Worm (Caenorhabditis elegans) whole organism, L2 larva: ENCODE results near the gene dmd-4.

Experiments used
- alr-1 ChIP-seq: fragments of 150-350 bp; optimal IDR thresholded peaks from 2 replicates; lab custom pipeline; 2014; ENCODE audit warnings: missing biosample characterization, missing genetic modification characterization
- ama-1 ChIP-seq: fragments of 150-350 bp; optimal IDR thresholded peaks from 2 replicates; lab custom pipeline; 2018; ENCODE audit warnings: inconsistent platforms
- crh-2 ChIP-seq: sonication (generic microtip); optimal IDR thresholded peaks from 2 replicates; lab custom pipeline; 2017; ENCODE audit warnings: missing biosample characterization, missing genetic modification characterization
- gmeb-1 ChIP-seq: fragments of 150-350 bp; optimal IDR thresholded peaks from 2 replicates; lab custom pipeline; 2014; ENCODE audit warnings: missing biosample characterization, missing genetic modification characterization
- lin-13 ChIP-seq: fragments of 150-350 bp; optimal IDR thresholded peaks from 2 replicates; lab custom pipeline; 2014; ENCODE audit warnings: missing biosample characterization, missing genetic modification reagents, missing genetic modification characterization
- lsy-2 ChIP-seq, 2 experiments: fragments of 150-350 bp in 1 of 2; sonication (generic microtip) in 1 of 2; optimal IDR thresholded peaks; 2 replicates each; lab custom pipeline; 2014 to 2017; ENCODE audit warnings: missing biosample characterization in 2 of 2, missing genetic modification characterization in 2 of 2
- mab-5 ChIP-seq: fragments of 150-350 bp; optimal IDR thresholded peaks from 2 replicates; lab custom pipeline; 2014; ENCODE audit warnings: missing biosample characterization, missing genetic modification characterization
- mbf-1 ChIP-seq: sonication (generic microtip); optimal IDR thresholded peaks from 2 replicates; lab custom pipeline; 2017; ENCODE audit warnings: missing biosample characterization, missing genetic modification characterization
- nhr-11 ChIP-seq: fragments of 150-350 bp; optimal IDR thresholded peaks from 2 replicates; lab custom pipeline; 2014; ENCODE audit warnings: missing biosample characterization, missing genetic modification characterization
- nhr-237 ChIP-seq: fragments of 150-350 bp; optimal IDR thresholded peaks from 2 replicates; lab custom pipeline; 2014; ENCODE audit warnings: missing biosample characterization, missing genetic modification characterization
- skn-1 ChIP-seq: sonication (generic microtip); optimal IDR thresholded peaks from 2 replicates; lab custom pipeline; 2017; ENCODE audit warnings: missing biosample characterization, missing genetic modification characterization
- sma-3 ChIP-seq: sonication (generic microtip); optimal IDR thresholded peaks from 2 replicates; lab custom pipeline; 2016; ENCODE audit warnings: missing genetic modification reagents, missing genetic modification characterization, missing compliant biosample characterization
- sma-9 ChIP-seq, 2 experiments: fragments of 150-350 bp in 1 of 2; sonication (generic microtip) in 1 of 2; optimal IDR thresholded peaks; 2 replicates each; lab custom pipeline; 2014 to 2016; ENCODE audit warnings: missing genetic modification characterization in 2 of 2, mild to moderate bottlenecking in 1 of 2, missing biosample characterization in 1 of 2, missing compliant biosample characterization in 1 of 2, missing genetic modification reagents in 1 of 2, moderate library complexity in 1 of 2
- snpc-4 ChIP-seq: fragments of 150-350 bp; optimal IDR thresholded peaks from 2 replicates; lab custom pipeline; 2014; ENCODE audit warnings: missing biosample characterization, missing genetic modification characterization
- unc-39 ChIP-seq: fragments of 150-350 bp; optimal IDR thresholded peaks from 2 replicates; lab custom pipeline; 2014; ENCODE audit warnings: missing biosample characterization, missing genetic modification characterization
- unc-55 ChIP-seq: fragments of 150-350 bp; sonication (generic microtip); optimal IDR thresholded peaks from 3 replicates; lab custom pipeline; 2014; ENCODE audit warnings: missing biosample characterization, missing genetic modification reagents, missing genetic modification characterization
- ztf-4 ChIP-seq: fragments of 150-350 bp; optimal IDR thresholded peaks from 2 replicates; lab custom pipeline; 2014; ENCODE audit warnings: missing biosample characterization, missing genetic modification characterization

Gene dmd-4

DNA sequence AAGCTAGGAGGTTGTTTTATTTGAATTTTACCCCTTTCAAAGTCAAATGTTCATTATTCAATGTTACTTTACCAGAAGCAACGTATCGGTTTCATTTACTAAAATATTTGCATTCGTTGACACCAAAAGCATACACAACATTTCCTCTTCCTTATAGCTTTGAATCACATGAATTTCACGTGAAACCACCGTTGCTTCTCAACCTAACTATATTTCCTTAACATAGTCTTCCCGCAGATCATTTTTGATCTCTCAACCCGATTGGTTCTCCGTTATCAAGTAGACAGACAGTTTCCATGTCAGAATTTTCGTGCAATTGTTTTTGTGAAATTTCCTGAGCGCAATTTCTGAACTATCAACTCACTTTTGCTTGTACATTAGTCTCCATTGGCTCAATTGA, 51.7 kb downstream of the dmd-4 start:
- TF ChIP-seq gmeb-1 (tag; lab: Kevin White, UChicago) = peak; percentile 0
- peak; percentile 48 for TF ChIP-seq sma-9 (GFP tag; optimal IDR thresholded peaks at IDR 0.05; lab: Kevin White, UChicago)
- TF ChIP-seq sma-9 (tag; optimal IDR thresholded peaks at IDR 0.05; lab: Kevin White, UChicago) = no peak
- no peak for TF ChIP-seq nhr-237

DNA sequence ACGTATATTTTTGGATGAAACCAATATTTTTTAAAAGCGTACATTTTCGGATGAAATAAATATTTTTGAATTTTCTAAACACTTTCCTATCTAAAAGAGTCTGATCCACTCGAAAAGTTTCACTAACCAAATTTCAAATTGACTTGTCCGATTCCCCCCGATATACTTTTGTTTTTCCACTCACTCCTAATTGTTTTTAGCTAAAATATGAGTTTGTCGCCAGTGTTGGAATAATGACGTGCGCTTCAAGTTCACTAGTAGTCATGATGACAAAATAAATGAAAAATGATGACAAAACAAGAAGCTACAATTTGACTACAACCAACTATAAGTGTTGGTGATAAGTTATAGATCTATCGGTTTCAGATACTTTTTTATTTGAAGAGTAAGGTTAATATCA, 52.9 kb downstream of the dmd-4 start:
- TF ChIP-seq snpc-4 (tag; lab: Kevin White, UChicago) (no peak), ztf-4 (tag; lab: Kevin White, UChicago) (no peak), lin-13 (GFP tag; lab: Kevin White, UChicago) (peak; percentile 28), ama-1 (lab: Kevin White, UChicago) (no peak), lsy-2 (tag; optimal IDR thresholded peaks at IDR 0.05; lab: Kevin White, UChicago) (no peak), sma-3 (GFP tag; lab: Kevin White, UChicago) (peak; percentile 6), skn-1 (peak; percentile 90), mab-5 (no peak), mbf-1 (tag; lab: Kevin White, UChicago) (no peak), nhr-11 (no peak), unc-39 (tag; lab: Kevin White, UChicago) (no peak), alr-1 (tag; lab: Kevin White, UChicago) (no peak), crh-2 (tag; lab: Kevin White, UChicago) (no peak), unc-55 (GFP tag; lab: Kevin White, UChicago) (no peak)
